Fruit fly (Drosophila melanogaster): ENCODE measurements around the gene CG13693.

dm6 chr2L:220509-220908 is 11.8 kb upstream of the CG13693 start:
- no peak for TF ChIP-seq Abd-B (GFP tag; optimal IDR thresholded peaks at IDR 0.05)
- no peak for TF ChIP-seq lola (GFP tag; optimal IDR thresholded peaks at IDR 0.05)
- no peak for TF ChIP-seq N (GFP tag; optimal IDR thresholded peaks at IDR 0.05)
- no peak for TF ChIP-seq Hr83 (GFP tag; optimal IDR thresholded peaks at IDR 0.05; ENCODE audit: poor library complexity, severe bottlenecking)
- TF ChIP-seq usp (GFP tag; optimal IDR thresholded peaks at IDR 0.05), result no peak
- TF ChIP-seq sv (GFP tag; optimal IDR thresholded peaks at IDR 0.05), result no peak
- TF ChIP-seq woc (GFP tag; optimal IDR thresholded peaks at IDR 0.05), result no peak

Data from whole organism, wandering third instar larva.